Fruit fly (Drosophila melanogaster): ENCODE data around the gene CG9154.

CG9154 gene

DNA sequence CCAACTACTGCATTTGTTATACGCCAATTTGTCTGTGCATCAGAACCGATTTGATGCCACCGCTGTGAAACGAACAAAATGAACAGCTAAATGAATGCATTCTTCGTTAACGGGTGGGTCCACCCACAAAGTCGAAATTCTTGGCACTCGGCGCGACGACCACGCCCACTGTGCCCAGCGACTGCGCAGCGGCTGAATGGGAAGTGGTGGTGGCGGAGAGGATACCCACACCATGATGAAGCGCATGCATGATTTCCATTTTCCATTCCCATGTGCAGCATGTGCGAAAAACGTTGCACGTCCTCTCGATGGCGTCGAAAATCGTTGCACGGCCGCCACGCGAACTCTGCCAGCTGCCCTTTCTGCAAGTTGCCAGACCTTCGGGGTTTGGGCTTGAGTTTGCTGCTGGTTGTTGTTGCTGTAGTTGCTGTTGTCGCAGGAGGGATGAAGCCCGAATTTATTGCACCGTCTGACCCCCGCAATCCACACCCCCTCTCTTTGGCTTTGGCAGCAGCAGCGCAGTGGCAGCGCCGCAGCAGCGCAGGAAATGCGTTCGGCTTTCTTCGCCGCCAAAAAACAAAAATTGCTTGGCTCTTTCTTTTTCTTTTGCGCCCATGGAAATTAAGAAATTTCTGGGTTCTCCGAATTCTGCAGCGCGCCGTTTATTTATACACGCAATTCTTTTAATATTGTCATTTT, 10.8 kb upstream of the CG9154 start (continued):
- TF ChIP-seq CG8290 (GFP tag; optimal IDR thresholded peaks at IDR 0.05) (no peak), CG8290 (tag; optimal IDR thresholded peaks at IDR 0.05) (no peak), CG34422 (GFP tag; IDR thresholded peaks at IDR 0.05) (0 out of 3 replicates have a peak, but pooled peaks have one; percentile 25), org-1 (GFP tag; optimal IDR thresholded peaks at IDR 0.05) (no peak), CG9727 (GFP tag; optimal IDR thresholded peaks at IDR 0.05) (no peak), ken (GFP tag; IDR thresholded peaks at IDR 0.05) (no peak), cas (GFP tag; IDR thresholded peaks at IDR 0.05) (no peak), CG4820 (GFP tag; optimal IDR thresholded peaks at IDR 0.05) (no peak), CG11456 (GFP tag; IDR thresholded peaks at IDR 0.05) (no peak), caup (GFP tag; optimal IDR thresholded peaks at IDR 0.05; ENCODE audit: severe bottlenecking) (no peak), Hey (tag; optimal IDR thresholded peaks at IDR 0.05) (peak; percentile 8), stc (GFP tag; IDR thresholded peaks at IDR 0.05) (peak; percentile 20; the same call in 1 of the 2 replicates), odd (GFP tag; optimal IDR thresholded peaks at IDR 0.05) (no peak), CG11093 (GFP tag; IDR thresholded peaks at IDR 0.05) (no peak), toy (GFP tag; IDR thresholded peaks at IDR 0.05) (no peak), B-H1 (GFP tag; IDR thresholded peaks at IDR 0.05) (no peak), CG2199 (GFP tag; IDR thresholded peaks at IDR 0.05) (peak; percentile 70; the same call in 1 of the 3 replicates), ewg (GFP tag; optimal IDR thresholded peaks at IDR 0.05) (peak; percentile 72), ato (GFP tag; IDR thresholded peaks at IDR 0.05; ENCODE audit: partially characterized antibody) (0 out of 2 replicates have a peak, but pooled peaks have one; percentile 15), croc (GFP tag; conservative IDR thresholded peaks at IDR 0.05) (no peak), z (GFP tag; IDR thresholded peaks at IDR 0.05) (peak; percentile 56; the same call in 1 of the 3 replicates), Hsf (GFP tag; optimal IDR thresholded peaks at IDR 0.05) (no peak), run (tag; optimal IDR thresholded peaks at IDR 0.05) (no peak), gfzf (GFP tag; optimal IDR thresholded peaks at IDR 0.05) (no peak), CG16815 (GFP tag; optimal IDR thresholded peaks at IDR 0.05) (no peak), danr (GFP tag; IDR thresholded peaks at IDR 0.05) (no peak), gcm2 (GFP tag; optimal IDR thresholded peaks at IDR 0.05) (no peak), CG42726 (GFP tag; IDR thresholded peaks at IDR 0.05; ENCODE audit: partially characterized antibody) (peak; percentile 100), gce (GFP tag; IDR thresholded peaks at IDR 0.05) (0 out of 3 replicates have a peak, but pooled peaks have one; percentile 7), Aef1 (GFP tag; IDR thresholded peaks at IDR 0.05) (no peak), grn (GFP tag; optimal IDR thresholded peaks at IDR 0.05) (no peak), Adf1 (GFP tag; IDR thresholded peaks at IDR 0.05) (peak; percentile 53; the same call in 1 of the 2 replicates), H2.0 (GFP tag; IDR thresholded peaks at IDR 0.05) (no peak), CoRest (tag; optimal IDR thresholded peaks at IDR 0.05) (no peak), CG14667 (GFP tag; IDR thresholded peaks at IDR 0.05) (no peak), CG14710 (tag; optimal IDR thresholded peaks at IDR 0.05) (no peak), abd-A (tag; optimal IDR thresholded peaks at IDR 0.05) (peak; percentile 28), CG32772 (GFP tag; IDR thresholded peaks at IDR 0.05) (no peak), CG8765 (GFP tag; IDR thresholded peaks at IDR 0.05) (no peak), ase (GFP tag; IDR thresholded peaks at IDR 0.05) (no peak), CG3281 (GFP tag; optimal IDR thresholded peaks at IDR 0.05) (no peak), Fer2 (tag; optimal IDR thresholded peaks at IDR 0.05) (no peak), CG10462 (GFP tag; optimal IDR thresholded peaks at IDR 0.05) (no peak), br (optimal IDR thresholded peaks at IDR 0.05) (no peak), fd64A (GFP tag; optimal IDR thresholded peaks at IDR 0.05) (no peak), Abd-B (GFP tag; optimal IDR thresholded peaks at IDR 0.05) (no peak), Fer3 (tag; optimal IDR thresholded peaks at IDR 0.05) (no peak), Gug (GFP tag; IDR thresholded peaks at IDR 0.05) (no peak), bsh (GFP tag; optimal IDR thresholded peaks at IDR 0.05) (no peak), HmgZ (tag; optimal IDR thresholded peaks at IDR 0.05) (no peak), C15 (GFP tag; IDR thresholded peaks at IDR 0.05) (no peak)
